Fruit fly (Drosophila melanogaster): ENCODE measurements around the gene Ddc.
A peak's percentile ranks its signal among the peaks of the same experiment; 100 is the strongest.

Ddc gene

dm6 chr2L:19120196-19120950 lies at the start of gene Ddc:
TSS of gene Ddc (minus strand) at chr2L:19120306.
- TF ChIP-seq noc (tag; optimal IDR thresholded peaks at IDR 0.05): no peak

DNA sequence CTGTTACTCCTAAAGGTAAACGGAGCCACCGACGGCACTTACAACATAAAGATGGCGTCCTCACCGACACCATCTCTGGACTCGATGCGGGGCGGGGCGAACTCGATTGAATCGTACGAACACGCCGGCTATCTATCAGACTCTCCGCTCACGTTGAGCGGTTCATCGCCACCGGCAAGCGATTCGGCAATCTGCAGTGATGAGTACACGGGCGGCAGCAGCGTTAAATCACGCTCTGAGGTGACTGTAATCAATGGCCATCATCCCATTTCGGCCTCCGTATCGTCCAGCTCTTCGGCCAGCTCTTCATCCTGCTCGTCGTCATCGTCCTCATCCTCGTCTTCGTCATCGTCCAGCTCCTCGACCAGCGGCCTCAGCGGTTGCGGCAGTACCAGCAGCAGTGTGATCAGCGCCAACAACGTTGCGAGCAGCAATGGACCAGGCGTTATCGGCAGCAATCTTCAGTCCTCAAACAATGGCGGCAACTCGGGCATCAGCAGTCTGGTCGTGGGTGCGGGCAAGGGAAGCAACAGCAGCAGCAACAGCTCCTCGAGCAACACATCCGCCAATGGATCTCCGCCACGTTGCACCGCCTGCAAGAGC lies 48.1 kb upstream of the Ddc start:
- TF ChIP-seq noc (tag; optimal IDR thresholded peaks at IDR 0.05): no peak

- no peak for TF ChIP-seq noc (tag; optimal IDR thresholded peaks at IDR 0.05)
Observed at dm6 chr2L:19167135-19167681, 47.1 kb upstream of the Ddc start.

- TF ChIP-seq noc (tag; optimal IDR thresholded peaks at IDR 0.05): no peak
Observed at dm6 chr2L:19165998-19166397, 45.9 kb upstream of the Ddc start.

- TF ChIP-seq noc (tag; optimal IDR thresholded peaks at IDR 0.05): peak; percentile 83
Observed at dm6 chr2L:19164933-19165813, 45.1 kb upstream of the Ddc start.

dm6 chr2L:19163975-19164371 lies 43.9 kb upstream of the Ddc start:
- no peak for TF ChIP-seq noc (tag; optimal IDR thresholded peaks at IDR 0.05)

DNA sequence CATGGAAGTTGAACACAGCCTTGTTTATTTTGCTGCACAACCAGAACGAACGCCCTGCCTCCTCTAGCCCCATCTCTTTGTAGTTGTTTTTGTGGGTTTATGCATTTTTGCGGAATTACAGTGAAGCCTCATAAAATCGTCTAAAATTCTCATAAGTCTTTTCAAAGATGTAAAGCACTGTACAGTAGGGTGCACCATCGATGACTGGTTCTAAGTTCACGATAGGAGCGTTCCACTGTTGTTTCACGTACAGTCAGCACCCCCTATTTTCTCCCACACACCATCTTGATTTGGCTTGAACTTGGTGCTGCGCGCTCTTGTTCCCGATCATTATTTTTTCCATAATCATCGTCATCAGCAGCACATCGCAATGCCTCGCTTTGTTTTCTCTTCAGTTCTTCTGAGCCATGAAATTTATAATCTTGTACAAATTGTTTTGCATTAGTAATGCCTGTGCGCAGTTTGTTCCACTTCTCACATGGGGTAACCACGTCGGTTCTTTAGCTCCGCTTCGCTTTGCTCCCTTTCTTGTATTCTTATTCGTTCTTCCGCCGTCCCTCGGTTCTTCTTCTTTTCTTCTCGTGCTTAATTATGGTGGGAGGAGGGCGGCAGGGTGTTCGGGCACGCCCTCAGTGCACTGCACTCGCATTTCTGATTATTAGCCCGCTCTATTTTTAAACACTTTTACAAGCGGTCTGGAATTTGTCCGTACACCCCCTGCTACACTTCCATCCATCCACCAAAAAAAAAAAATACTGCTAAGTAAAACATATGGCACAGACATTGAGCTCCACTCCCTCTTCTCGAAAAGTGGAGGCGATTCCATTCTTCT lies 43.3 kb upstream of the Ddc start:
- TF ChIP-seq noc (tag; optimal IDR thresholded peaks at IDR 0.05): no peak

dm6 chr2L:19162330-19163100 lies 42.4 kb upstream of the Ddc start:
- no peak for TF ChIP-seq noc (tag; optimal IDR thresholded peaks at IDR 0.05)

DNA sequence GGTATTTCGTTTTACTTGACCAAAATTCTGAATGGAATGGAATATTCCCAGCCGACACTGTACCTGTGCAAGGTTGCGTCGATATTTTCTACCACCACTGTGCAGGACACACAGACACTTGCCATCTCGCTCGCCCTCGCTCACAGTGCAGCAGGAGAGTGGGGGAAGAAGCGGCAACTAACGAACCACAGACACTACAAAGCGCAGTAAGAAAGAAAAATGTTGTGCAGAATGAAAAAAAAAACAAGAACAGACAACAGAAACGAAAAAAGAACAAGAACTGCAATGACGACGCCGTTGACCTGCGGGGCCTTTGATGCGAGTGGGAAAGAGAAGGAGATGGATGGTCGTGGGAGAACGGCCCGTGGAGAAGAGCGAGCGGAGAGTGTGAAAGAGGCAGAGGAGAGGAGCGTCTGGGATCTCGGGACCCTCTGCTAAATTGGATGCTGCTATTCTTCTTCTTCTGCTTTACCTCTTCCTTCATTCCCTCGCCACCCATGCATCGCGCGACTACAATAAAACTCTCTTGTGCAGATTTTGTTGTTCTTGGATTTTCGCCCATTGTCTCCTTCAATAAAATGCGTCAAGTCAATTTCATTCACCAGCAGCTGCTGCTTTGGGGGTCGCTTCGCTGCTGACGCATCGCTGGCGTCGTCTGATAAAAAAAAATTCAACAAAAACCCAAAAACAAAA lies 41.3 kb upstream of the Ddc start:
- no peak for TF ChIP-seq noc (tag; optimal IDR thresholded peaks at IDR 0.05)

dm6 chr2L:19159552-19160406 lies 39.7 kb upstream of the Ddc start:
- TF ChIP-seq noc (tag; optimal IDR thresholded peaks at IDR 0.05): no peak

- TF ChIP-seq noc (tag; optimal IDR thresholded peaks at IDR 0.05): peak; percentile 23
Observed at dm6 chr2L:19158679-19159551, 38.8 kb upstream of the Ddc start.

dm6 chr2L:19158005-19158666 lies 38.0 kb upstream of the Ddc start:
- peak; percentile 46 for TF ChIP-seq noc (tag; optimal IDR thresholded peaks at IDR 0.05)
